Fruit fly (Drosophila melanogaster) whole organism, embryonic: ENCODE results near the gene PolA1.

Experiments
- Ada2b ChIP-seq: fragments of 200-800 bp; sonication (Bioruptor generic); IDR thresholded peaks from 2 replicates; pipeline ENCODE4 v1.3.6; 2022; ENCODE audit warnings: missing biosample characterization, missing genetic modification characterization
- CG10274 ChIP-seq: fragments of 200-800 bp; sonication (Bioruptor generic); optimal IDR thresholded peaks from 3 replicates; lab custom pipeline; 2017; ENCODE audit warnings: missing biosample characterization, mild to moderate bottlenecking, missing genetic modification characterization
- CG10462 ChIP-seq: fragments of 200-800 bp; sonication (Bioruptor generic); optimal IDR thresholded peaks from 2 replicates; lab custom pipeline; 2016; ENCODE audit warnings: missing biosample characterization, missing genetic modification characterization
- CG12299 ChIP-seq: fragments of 200-800 bp; sonication (Bioruptor generic); optimal IDR thresholded peaks from 2 replicates; lab custom pipeline; 2018; ENCODE audit warnings: missing biosample characterization, mild to moderate bottlenecking, missing genetic modification characterization
- CG14050 ChIP-seq: fragments of 200-800 bp; sonication (Bioruptor generic); IDR thresholded peaks from 3 replicates; pipeline ENCODE4 v1.3.6; 2022; ENCODE audit warnings: missing biosample characterization, missing genetic modification characterization
- CG14667 ChIP-seq: fragments of 200-800 bp; sonication (Bioruptor generic); IDR thresholded peaks from 2 replicates; pipeline ENCODE4 v1.3.6; 2022; ENCODE audit warnings: missing biosample characterization, missing genetic modification characterization
- CG15269 ChIP-seq: fragments of 200-800 bp; sonication (Bioruptor generic); optimal IDR thresholded peaks from 2 replicates; lab custom pipeline; 2018; ENCODE audit warnings: missing biosample characterization, mild to moderate bottlenecking, missing genetic modification characterization, moderate library complexity
- CG15696 ChIP-seq: fragments of 200-800 bp; sonication (Bioruptor generic); optimal IDR thresholded peaks from 2 replicates; lab custom pipeline; 2019; ENCODE audit warnings: missing biosample characterization, mild to moderate bottlenecking, missing genetic modification characterization, moderate library complexity
- CG16863 ChIP-seq: fragments of 200-800 bp; sonication (Bioruptor generic); optimal IDR thresholded peaks from 3 replicates; lab custom pipeline; 2016; ENCODE audit warnings: missing biosample characterization, missing genetic modification characterization
- CG17361 ChIP-seq: fragments of 200-800 bp; sonication (Bioruptor generic); IDR thresholded peaks from 3 replicates; pipeline ENCODE4 v1.3.6; 2022; ENCODE audit warnings: missing biosample characterization, missing genetic modification characterization
- CG17612 ChIP-seq: fragments of 200-800 bp; sonication (Bioruptor generic); IDR thresholded peaks from 2 replicates; pipeline ENCODE4 v1.3.6; 2022; ENCODE audit warnings: missing biosample characterization, missing genetic modification characterization
- CG17912 ChIP-seq: fragments of 200-800 bp; sonication (Bioruptor generic); optimal IDR thresholded peaks from 2 replicates; lab custom pipeline; 2018; ENCODE audit warnings: missing biosample characterization, mild to moderate bottlenecking, missing genetic modification characterization
- CG18619 ChIP-seq: fragments of 200-800 bp; sonication (Bioruptor generic); optimal IDR thresholded peaks from 3 replicates; lab custom pipeline; 2017; ENCODE audit warnings: missing biosample characterization, mild to moderate bottlenecking, missing genetic modification characterization
- CG2199 ChIP-seq: fragments of 200-800 bp; sonication (Bioruptor generic); IDR thresholded peaks from 3 replicates; pipeline ENCODE4 v1.3.6; 2022; ENCODE audit warnings: missing biosample characterization, missing genetic modification characterization
- CG32772 ChIP-seq: fragments of 200-800 bp; sonication (Bioruptor generic); IDR thresholded peaks from 2 replicates; pipeline ENCODE4 v1.3.6; 2022; ENCODE audit warnings: missing biosample characterization, missing genetic modification characterization
- CG34224 ChIP-seq: fragments of 200-800 bp; sonication (Bioruptor generic); IDR thresholded peaks from 3 replicates; pipeline ENCODE4 v1.3.6; 2022; ENCODE audit warnings: missing biosample characterization, missing genetic modification characterization; ENCODE audit not compliant: partially characterized antibody
- CG34376 ChIP-seq: fragments of 200-800 bp; sonication (Bioruptor generic); optimal IDR thresholded peaks from 2 replicates; lab custom pipeline; 2018; ENCODE audit warnings: missing biosample characterization, mild to moderate bottlenecking, missing genetic modification characterization
- CG42726 ChIP-seq: fragments of 200-800 bp; sonication (Bioruptor generic); IDR thresholded peaks from 2 replicates; pipeline ENCODE4 v1.3.6; 2022; ENCODE audit warnings: missing biosample characterization, missing genetic modification characterization; ENCODE audit not compliant: partially characterized antibody
- CG43689 ChIP-seq: fragments of 200-800 bp; sonication (Bioruptor generic); IDR thresholded peaks from 2 replicates; pipeline ENCODE4 v1.3.6; 2022; ENCODE audit warnings: missing biosample characterization, missing genetic modification characterization
- CG6272 ChIP-seq: fragments of 200-800 bp; sonication (Bioruptor generic); IDR thresholded peaks from 2 replicates; pipeline ENCODE4 v1.3.6; 2022; ENCODE audit warnings: missing biosample characterization, missing genetic modification characterization
- CG6654 ChIP-seq: fragments of 200-800 bp; sonication (Bioruptor generic); optimal IDR thresholded peaks from 2 replicates; lab custom pipeline; 2017; ENCODE audit warnings: missing biosample characterization, mild to moderate bottlenecking, missing genetic modification characterization
- CG6683 ChIP-seq: fragments of 200-800 bp; sonication (Bioruptor generic); optimal IDR thresholded peaks from 2 replicates; lab custom pipeline; 2017; ENCODE audit warnings: missing biosample characterization, mild to moderate bottlenecking, missing genetic modification characterization, missing genetic modification reagents
- CG7372 ChIP-seq: fragments of 200-800 bp; sonication (Bioruptor generic); IDR thresholded peaks from 2 replicates; pipeline ENCODE4 v1.3.6; 2022; ENCODE audit warnings: missing biosample characterization, missing genetic modification characterization
- CG9797 ChIP-seq: fragments of 200-800 bp; sonication (Bioruptor generic); optimal IDR thresholded peaks from 3 replicates; lab custom pipeline; 2018; ENCODE audit warnings: missing biosample characterization, mild to moderate bottlenecking, missing genetic modification characterization
- CG9817 ChIP-seq: fragments of 200-800 bp; sonication (Bioruptor generic); optimal IDR thresholded peaks from 2 replicates; lab custom pipeline; 2018; ENCODE audit warnings: missing biosample characterization, mild to moderate bottlenecking, missing genetic modification characterization, moderate library complexity
- Dad ChIP-seq: fragments of 200-800 bp; sonication (Bioruptor generic); optimal IDR thresholded peaks from 3 replicates; lab custom pipeline; 2016; ENCODE audit warnings: missing biosample characterization, missing genetic modification characterization
- Dfd ChIP-seq, 2 experiments: fragments of >200 bp; optimal IDR thresholded peaks; 2 replicates each; lab custom pipeline; 2017; ENCODE audit warnings: missing biosample characterization in 2 of 2, missing genetic modification characterization in 2 of 2
- Dll ChIP-seq: fragments of 200-800 bp; sonication (Bioruptor generic); IDR thresholded peaks from 4 replicates; pipeline ENCODE4 v1.3.6; 2022; ENCODE audit warnings: missing biosample characterization, missing genetic modification characterization; ENCODE audit not compliant: partially characterized antibody
- E2f2 ChIP-seq: fragments of 200-800 bp; sonication (Bioruptor generic); IDR thresholded peaks from 2 replicates; pipeline ENCODE4 v1.3.6; 2022; ENCODE audit warnings: missing biosample characterization, missing genetic modification characterization
- Ets65A ChIP-seq: fragments of 200-800 bp; sonication (Bioruptor generic); peaks from one replicate; lab custom pipeline; 2016; ENCODE audit warnings: missing biosample characterization, missing genetic modification characterization
- H15 ChIP-seq: fragments of 200-800 bp; sonication (Bioruptor generic); IDR thresholded peaks from 3 replicates; pipeline ENCODE4 v1.3.6; 2022; ENCODE audit warnings: missing biosample characterization, missing genetic modification characterization
- Hr39 ChIP-seq: fragments of >200 bp; optimal IDR thresholded peaks from 2 replicates; lab custom pipeline; 2017
- Hr51 ChIP-seq, 2 experiments: fragments of 200-800 bp; sonication (Bioruptor generic); optimal IDR thresholded peaks; 2 replicates in 1 of 2; 3 replicates in 1 of 2; lab custom pipeline; 2016 to 2018; ENCODE audit warnings: missing biosample characterization in 2 of 2, missing genetic modification characterization in 2 of 2, mild to moderate bottlenecking in 1 of 2, moderate library complexity in 1 of 2
- MESR4 ChIP-seq: fragments of 200-800 bp; sonication (Bioruptor generic); optimal IDR thresholded peaks from 2 replicates; lab custom pipeline; 2018; ENCODE audit warnings: missing biosample characterization, mild to moderate bottlenecking, missing genetic modification characterization, moderate library complexity
- NFAT ChIP-seq: fragments of 200-800 bp; sonication (Bioruptor generic); IDR thresholded peaks from 2 replicates; pipeline ENCODE4 v1.3.6; 2022; ENCODE audit warnings: missing biosample characterization, missing genetic modification characterization
- Nf-YB ChIP-seq: fragments of 200-800 bp; sonication (Bioruptor generic); optimal IDR thresholded peaks from 3 replicates; lab custom pipeline; 2019; ENCODE audit warnings: missing biosample characterization, mild to moderate bottlenecking, missing genetic modification characterization, moderate library complexity
- Ravus ChIP-seq: fragments of 200-800 bp; sonication (Bioruptor generic); IDR thresholded peaks from 2 replicates; pipeline ENCODE4 v1.3.6; 2022; ENCODE audit warnings: missing biosample characterization, missing genetic modification characterization
- al ChIP-seq: fragments of 200-800 bp; sonication (Bioruptor generic); IDR thresholded peaks from 2 replicates; pipeline ENCODE4 v1.3.6; 2022; ENCODE audit warnings: missing biosample characterization, missing genetic modification characterization
- croc ChIP-seq: fragments of 200-800 bp; sonication (Bioruptor generic); conservative IDR thresholded peaks from 3 replicates; pipeline ENCODE4 v1.3.6; 2022; ENCODE audit warnings: missing biosample characterization, missing genetic modification characterization
- dati ChIP-seq: fragments of 200-800 bp; sonication (Bioruptor generic); IDR thresholded peaks from 2 replicates; pipeline ENCODE4 v1.3.6; 2022; ENCODE audit warnings: missing biosample characterization, missing genetic modification characterization
- fu2 ChIP-seq: fragments of 200-800 bp; sonication (Bioruptor generic); optimal IDR thresholded peaks from 2 replicates; lab custom pipeline; 2016; ENCODE audit warnings: missing biosample characterization, missing genetic modification characterization
- gcm ChIP-seq: fragments of 200-800 bp; sonication (Bioruptor generic); optimal IDR thresholded peaks from 2 replicates; lab custom pipeline; 2019; ENCODE audit warnings: missing biosample characterization, mild to moderate bottlenecking, missing genetic modification characterization, moderate library complexity
- jumu ChIP-seq: fragments of 200-800 bp; sonication (Bioruptor generic); optimal IDR thresholded peaks from 3 replicates; lab custom pipeline; 2016; ENCODE audit warnings: missing biosample characterization, missing genetic modification characterization
- pan ChIP-seq, 4 experiments: fragments of >200 bp in 3 of 4; fragments of 200-800 bp in 1 of 4; sonication (Bioruptor generic) in 1 of 4; optimal IDR thresholded peaks in 3 of 4; IDR thresholded peaks in 1 of 4; 2 replicates each; pipeline versions ENCODE4 v1.3.6 to Lab custom; 2017 to 2022; ENCODE audit warnings: missing biosample characterization in 2 of 4, missing genetic modification characterization in 2 of 4, mixed read lengths in 1 of 4
- run ChIP-seq: fragments of 200-800 bp; sonication (Bioruptor generic); optimal IDR thresholded peaks from 3 replicates; lab custom pipeline; 2018; ENCODE audit warnings: missing biosample characterization, mild to moderate bottlenecking, missing genetic modification characterization
- sug ChIP-seq: fragments of 200-800 bp; optimal IDR thresholded peaks from 2 replicates; lab custom pipeline; 2019; ENCODE audit warnings: missing biosample characterization, mild to moderate bottlenecking, missing genetic modification characterization, moderate library complexity
- toy ChIP-seq: fragments of 200-800 bp; sonication (Bioruptor generic); IDR thresholded peaks from 2 replicates; pipeline ENCODE4 v1.3.6; 2022; ENCODE audit warnings: missing biosample characterization, missing genetic modification characterization
- vfl ChIP-seq: fragments of 200-800 bp; sonication (Bioruptor generic); optimal IDR thresholded peaks from 2 replicates; lab custom pipeline; 2016; ENCODE audit warnings: missing biosample characterization, missing genetic modification characterization
- wek ChIP-seq: fragments of 200-800 bp; sonication (Bioruptor generic); optimal IDR thresholded peaks from 3 replicates; lab custom pipeline; 2018; ENCODE audit warnings: missing biosample characterization, mild to moderate bottlenecking, missing genetic modification characterization, moderate library complexity
- zen2 ChIP-seq: fragments of 200-800 bp; sonication (Bioruptor generic); IDR thresholded peaks from 3 replicates; pipeline ENCODE4 v1.3.6; 2022; ENCODE audit warnings: missing biosample characterization, missing genetic modification characterization; ENCODE audit not compliant: partially characterized antibody

PolA1 gene

dm6 chr3R:21632930-21633780, 38.4 kb downstream of the PolA1 start (continued):
- TF ChIP-seq toy (GFP tag; lab: Robert Waterston, UW) (no peak), CG17612 (GFP tag; lab: Robert Waterston, UW) (no peak), CG32772 (GFP tag; lab: Robert Waterston, UW) (no peak), Ada2b (GFP tag; lab: Robert Waterston, UW) (no peak), Dad (no peak), dati (GFP tag; lab: Robert Waterston, UW) (no peak), CG43689 (GFP tag; lab: Robert Waterston, UW) (no peak), E2f2 (no peak), gcm (GFP tag; lab: Kevin White, UChicago) (no peak), CG9797 (GFP tag; lab: Kevin White, UChicago) (no peak), CG6683 (GFP tag; lab: Kevin White, UChicago) (no peak), MESR4 (no peak), zen2 (GFP tag; lab: Robert Waterston, UW) (no peak), CG6654 (GFP tag; lab: Kevin White, UChicago) (no peak), al (GFP tag; lab: Robert Waterston, UW) (no peak), Hr39 (lab: Kevin White, UChicago) (no peak), Nf-YB (GFP tag; lab: Kevin White, UChicago) (peak; percentile 20), CG14050 (GFP tag; lab: Robert Waterston, UW) (no peak), CG42726 (GFP tag; lab: Robert Waterston, UW) (no peak), CG10462 (GFP tag; lab: Kevin White, UChicago) (no peak), CG2199 (GFP tag; lab: Robert Waterston, UW) (no peak), CG9817 (peak; percentile 4), wek (GFP tag; lab: Kevin White, UChicago) (no peak), CG6272 (GFP tag; lab: Robert Waterston, UW) (no peak), Ets65A (no peak), CG12299 (tag; lab: Kevin White, UChicago) (no peak), run (tag; lab: Kevin White, UChicago) (no peak), CG15269 (tag; lab: Kevin White, UChicago) (peak; percentile 10), CG14667 (no peak), Ravus (no peak), CG15696 (tag; lab: Kevin White, UChicago) (peak; percentile 28), sug (tag; lab: Kevin White, UChicago) (peak; percentile 10), CG16863 (GFP tag; lab: Kevin White, UChicago) (no peak), fu2 (no peak), CG34224 (GFP tag; lab: Robert Waterston, UW) (no peak), CG17912 (GFP tag; lab: Kevin White, UChicago) (peak; percentile 28), CG18619 (peak; percentile 5), NFAT (GFP tag; lab: Robert Waterston, UW) (no peak), jumu (GFP tag; lab: Kevin White, UChicago) (no peak), H15 (GFP tag; lab: Robert Waterston, UW) (no peak), CG7372 (GFP tag; lab: Robert Waterston, UW) (no peak), Dll (GFP tag; lab: Robert Waterston, UW) (no peak), Dfd (GFP tag; optimal IDR thresholded peaks at IDR 0.05; lab: Kevin White, UChicago) (no peak), CG10274 (no peak), Hr51 (GFP tag; optimal IDR thresholded peaks at IDR 0.05; lab: Kevin White, UChicago) (peak in 1 of 2 experiments; percentile 57), CG17361 (GFP tag; lab: Robert Waterston, UW) (no peak), CG34376 (GFP tag; lab: Kevin White, UChicago) (peak; percentile 63), pan (optimal IDR thresholded peaks at IDR 0.05; lab: Kevin White, UChicago) (no peak), pan (GFP tag; optimal IDR thresholded peaks at IDR 0.05 in 1 of 2, IDR thresholded peaks at IDR 0.05 in 1 of 2) (no peak), vfl (GFP tag; lab: Kevin White, UChicago) (no peak), croc (GFP tag; lab: Robert Waterston, UW) (no peak; the same call in 2 of the 3 replicates)
